Worm (Caenorhabditis elegans) whole organism, young adult: ENCODE data around the gene hsp-12.2.

Experiments used
- B0261.1 ChIP-seq: sonication (generic microtip); optimal IDR thresholded peaks from 2 replicates; lab custom pipeline; 2016; ENCODE audit warnings: mild to moderate bottlenecking, missing genetic modification characterization, moderate library complexity, missing compliant biosample characterization
- B0336.3 ChIP-seq: fragments of 200-800 bp; sonication (Bioruptor generic); IDR thresholded peaks from 2 replicates; pipeline ENCODE4 v1.3.6; 2022; ENCODE audit warnings: missing genetic modification characterization, missing compliant biosample characterization
- C06A6.2 ChIP-seq: fragments of 200-800 bp; sonication (Bioruptor generic); conservative IDR thresholded peaks from 2 replicates; pipeline ENCODE4 v1.3.6; 2022; ENCODE audit warnings: missing genetic modification characterization, missing compliant biosample characterization
- F23B12.7 ChIP-seq: sonication (generic microtip); optimal IDR thresholded peaks from 2 replicates; lab custom pipeline; 2017; ENCODE audit warnings: missing genetic modification characterization, mild to moderate bottlenecking, missing compliant biosample characterization, antibody characterized with exemption, moderate library complexity; ENCODE audit not compliant: insufficient read depth
- F57C9.4 ChIP-seq: sonication (generic microtip); optimal IDR thresholded peaks from 2 replicates; lab custom pipeline; 2017; ENCODE audit warnings: mild to moderate bottlenecking, missing genetic modification characterization, missing compliant biosample characterization
- K11D2.4 ChIP-seq: fragments of 200-800 bp; sonication (Bioruptor generic); IDR thresholded peaks from 2 replicates; pipeline ENCODE4 v1.3.6; 2022; ENCODE audit warnings: missing genetic modification reagents, missing genetic modification characterization, missing compliant biosample characterization
- K12H6.12 ChIP-seq: fragments of 200-800 bp; sonication (Bioruptor generic); optimal IDR thresholded peaks from 2 replicates; lab custom pipeline; 2018; ENCODE audit warnings: mild to moderate bottlenecking, missing genetic modification characterization, missing compliant biosample characterization
- Y53F4B.3 ChIP-seq: fragments of 200-800 bp; sonication (Bioruptor generic); IDR thresholded peaks from 2 replicates; pipeline ENCODE4 v1.3.6; 2022; ENCODE audit warnings: missing genetic modification reagents, missing genetic modification characterization, missing compliant biosample characterization
- ama-1 ChIP-seq, 3 experiments: fragments of 150-350 bp in 1 of 3; sonication (generic microtip) in 2 of 3; optimal IDR thresholded peaks; 2 replicates each; lab custom pipeline; 2014 to 2018; ENCODE audit warnings: missing biosample characterization in 2 of 3, missing genetic modification characterization in 2 of 3, missing genetic modification reagents in 2 of 3
- atf-7 ChIP-seq: sonication (generic microtip); optimal IDR thresholded peaks from 2 replicates; lab custom pipeline; 2017; ENCODE audit warnings: mild to moderate bottlenecking, missing genetic modification characterization, missing compliant biosample characterization
- attf-3 ChIP-seq: fragments of 200-800 bp; sonication (Bioruptor generic); conservative IDR thresholded peaks from 2 replicates; pipeline ENCODE4 v1.3.6; 2022; ENCODE audit warnings: missing genetic modification reagents, missing genetic modification characterization, missing compliant biosample characterization
- bed-2 ChIP-seq: fragments of 200-800 bp; sonication (Bioruptor generic); IDR thresholded peaks from 2 replicates; pipeline ENCODE4 v1.3.6; 2022; ENCODE audit warnings: missing genetic modification reagents, missing genetic modification characterization, missing compliant biosample characterization
- ccch-3 ChIP-seq: fragments of 200-800 bp; sonication (Bioruptor generic); optimal IDR thresholded peaks from 2 replicates; lab custom pipeline; 2018; ENCODE audit warnings: mild to moderate bottlenecking, missing genetic modification characterization, missing compliant biosample characterization
- cebp-2 ChIP-seq: fragments of 200-800 bp; sonication (Bioruptor generic); IDR thresholded peaks from 2 replicates; pipeline ENCODE4 v1.3.6; 2022; ENCODE audit warnings: missing genetic modification characterization, missing compliant biosample characterization
- ceh-40 ChIP-seq: fragments of 200-800 bp; sonication (Bioruptor generic); IDR thresholded peaks from 2 replicates; pipeline ENCODE4 v1.3.6; 2022; ENCODE audit warnings: missing genetic modification characterization, missing compliant biosample characterization
- ceh-91 ChIP-seq: fragments of 200-800 bp; sonication (Bioruptor generic); IDR thresholded peaks from 2 replicates; pipeline ENCODE4 v1.3.6; 2022; ENCODE audit warnings: missing genetic modification reagents, missing genetic modification characterization, missing compliant biosample characterization
- chd-7 ChIP-seq: sonication (generic microtip); optimal IDR thresholded peaks from 2 replicates; lab custom pipeline; 2016; ENCODE audit warnings: mild to moderate bottlenecking, missing genetic modification characterization, moderate library complexity, missing compliant biosample characterization
- dox-1 ChIP-seq: fragments of 200-800 bp; sonication (Bioruptor generic); IDR thresholded peaks from 2 replicates; pipeline ENCODE4 v1.3.6; 2022; ENCODE audit warnings: missing genetic modification reagents, missing genetic modification characterization, missing compliant biosample characterization
- egl-18 ChIP-seq: fragments of 200-800 bp; sonication (Bioruptor generic); IDR thresholded peaks from 2 replicates; pipeline ENCODE4 v1.3.6; 2022; ENCODE audit warnings: missing genetic modification reagents, missing genetic modification characterization, missing compliant biosample characterization
- egl-44 ChIP-seq: fragments of 200-800 bp; sonication (Bioruptor generic); IDR thresholded peaks from 2 replicates; pipeline ENCODE4 v1.3.6; 2022; ENCODE audit warnings: missing genetic modification reagents, missing genetic modification characterization, missing compliant biosample characterization
- him-1 ChIP-seq: sonication (generic microtip); optimal IDR thresholded peaks from 2 replicates; lab custom pipeline; 2016; ENCODE audit warnings: missing genotype, missing genetic modification reagents, missing genetic modification characterization, missing compliant biosample characterization
- hsf-1 ChIP-seq: fragments of 200-800 bp; sonication (Bioruptor generic); IDR thresholded peaks from 2 replicates; pipeline ENCODE4 v1.3.6; 2022; ENCODE audit warnings: missing genetic modification reagents, missing genetic modification characterization, missing compliant biosample characterization
- lag-1 ChIP-seq: fragments of 200-800 bp; sonication (Bioruptor generic); IDR thresholded peaks from 2 replicates; pipeline ENCODE4 v1.3.6; 2022; ENCODE audit warnings: missing genetic modification reagents, missing genetic modification characterization, missing compliant biosample characterization
- let-526 ChIP-seq: fragments of 200-800 bp; sonication (Bioruptor generic); IDR thresholded peaks from 2 replicates; pipeline ENCODE4 v1.3.6; 2022; ENCODE audit warnings: missing genetic modification reagents, missing genetic modification characterization, missing compliant biosample characterization
- let-607 ChIP-seq, 2 experiments: fragments of 200-800 bp in 1 of 2; sonication (Bioruptor generic) in 1 of 2; sonication (generic microtip) in 1 of 2; optimal IDR thresholded peaks; 2 replicates each; lab custom pipeline; 2016 to 2018; ENCODE audit warnings: mild to moderate bottlenecking in 2 of 2, missing compliant biosample characterization in 2 of 2, missing genetic modification characterization in 2 of 2, moderate library complexity in 2 of 2, missing genotype in 1 of 2
- lir-1 ChIP-seq: fragments of 200-800 bp; sonication (Bioruptor generic); conservative IDR thresholded peaks from 2 replicates; pipeline ENCODE4 v1.3.6; 2022; ENCODE audit warnings: missing genetic modification reagents, missing genetic modification characterization, missing compliant biosample characterization
- mes-4 ChIP-seq: sonication (generic microtip); optimal IDR thresholded peaks from 2 replicates; lab custom pipeline; 2016; ENCODE audit warnings: missing genotype, missing genetic modification characterization, missing compliant biosample characterization
- mxl-1 ChIP-seq: sonication (generic microtip); optimal IDR thresholded peaks from 2 replicates; lab custom pipeline; 2016; ENCODE audit warnings: missing genetic modification characterization, missing compliant biosample characterization
- nfya-2 ChIP-seq: fragments of 200-800 bp; sonication (Bioruptor generic); IDR thresholded peaks from 2 replicates; pipeline ENCODE4 v1.3.6; 2022; ENCODE audit warnings: missing genetic modification reagents, missing genetic modification characterization, missing compliant biosample characterization
- nfyb-1 ChIP-seq: fragments of 200-800 bp; sonication (Bioruptor generic); IDR thresholded peaks from 2 replicates; pipeline ENCODE4 v1.3.6; 2022; ENCODE audit warnings: missing genetic modification reagents, missing genetic modification characterization, missing compliant biosample characterization
- nhr-179 ChIP-seq: sonication (generic microtip); optimal IDR thresholded peaks from 2 replicates; lab custom pipeline; 2016; ENCODE audit warnings: mild to moderate bottlenecking, missing genetic modification characterization, missing compliant biosample characterization
- nhr-80 ChIP-seq: sonication (generic microtip); optimal IDR thresholded peaks from 2 replicates; lab custom pipeline; 2016; ENCODE audit warnings: missing genetic modification characterization, missing compliant biosample characterization
- pbrm-1 ChIP-seq: fragments of 200-800 bp; sonication (Bioruptor generic); IDR thresholded peaks from 2 replicates; pipeline ENCODE4 v1.3.6; 2022; ENCODE audit warnings: missing genetic modification reagents, missing genetic modification characterization, missing compliant biosample characterization
- rcor-1 ChIP-seq: fragments of 200-800 bp; sonication (Bioruptor generic); IDR thresholded peaks from 2 replicates; pipeline ENCODE4 v1.3.6; 2022; ENCODE audit warnings: missing genetic modification reagents, missing genetic modification characterization, missing compliant biosample characterization
- rpc-1 ChIP-seq, 2 experiments: fragments of 150-350 bp in 1 of 2; sonication (generic microtip) in 1 of 2; optimal IDR thresholded peaks; 2 replicates each; lab custom pipeline; 2014 to 2018; ENCODE audit warnings: missing biosample characterization in 1 of 2, missing genetic modification characterization in 1 of 2, missing genetic modification reagents in 1 of 2, missing genotype in 1 of 2
- sea-2 ChIP-seq: fragments of 200-800 bp; sonication (Bioruptor generic); IDR thresholded peaks from 2 replicates; pipeline ENCODE4 v1.3.6; 2022; ENCODE audit warnings: missing genetic modification characterization, missing compliant biosample characterization
- snpc-1.3 ChIP-seq: sonication (generic microtip); optimal IDR thresholded peaks from 2 replicates; lab custom pipeline; 2017; ENCODE audit warnings: missing genetic modification characterization, mild to moderate bottlenecking, missing compliant biosample characterization, antibody characterized with exemption, moderate library complexity, missing genotype, missing genetic modification reagents; ENCODE audit not compliant: insufficient read depth
- snpc-4 ChIP-seq, 5 experiments: fragments of 150-350 bp in 1 of 5; sonication (generic microtip) in 4 of 5; optimal IDR thresholded peaks; 2 replicates each; lab custom pipeline; 2014 to 2018; ENCODE audit warnings: missing genetic modification characterization in 5 of 5, missing biosample characterization in 3 of 5, antibody characterized with exemption in 2 of 5, mild to moderate bottlenecking in 2 of 5, missing compliant biosample characterization in 2 of 5, missing genotype in 2 of 5, moderate library complexity in 2 of 5, missing genetic modification reagents in 1 of 5
- somi-1 ChIP-seq: fragments of 200-800 bp; sonication (Bioruptor generic); optimal IDR thresholded peaks from 2 replicates; lab custom pipeline; 2018; ENCODE audit warnings: mild to moderate bottlenecking, missing genetic modification characterization, missing compliant biosample characterization
- tbp1 ChIP-seq: fragments of 200-800 bp; sonication (Bioruptor generic); optimal IDR thresholded peaks from 2 replicates; lab custom pipeline; 2018; ENCODE audit warnings: mild to moderate bottlenecking, missing genetic modification characterization, missing compliant biosample characterization
- tbx-9 ChIP-seq: sonication (generic microtip); optimal IDR thresholded peaks from 2 replicates; lab custom pipeline; 2016; ENCODE audit warnings: borderline replicate concordance, missing genetic modification characterization, inconsistent platforms, missing compliant biosample characterization
- tlf-1 ChIP-seq: fragments of 200-800 bp; sonication (Bioruptor generic); optimal IDR thresholded peaks from 2 replicates; lab custom pipeline; 2018; ENCODE audit warnings: mild to moderate bottlenecking, missing genetic modification characterization, missing compliant biosample characterization
- unc-130 ChIP-seq: sonication (generic microtip); optimal IDR thresholded peaks from 2 replicates; lab custom pipeline; 2016; ENCODE audit warnings: missing genetic modification reagents, missing genetic modification characterization, missing compliant biosample characterization
- ztf-28 ChIP-seq: fragments of 200-800 bp; sonication (Bioruptor generic); IDR thresholded peaks from 2 replicates; pipeline ENCODE4 v1.3.6; 2022; ENCODE audit warnings: missing genetic modification reagents, missing genetic modification characterization, missing compliant biosample characterization
- ztf-3 ChIP-seq: fragments of 200-800 bp; sonication (Bioruptor generic); optimal IDR thresholded peaks from 2 replicates; lab custom pipeline; 2018; ENCODE audit warnings: mild to moderate bottlenecking, missing genetic modification characterization, missing compliant biosample characterization

hsp-12.2 gene

ce11 chrIII:8109459-8110057, 28.3 kb upstream of the hsp-12.2 start (continued):
- TF ChIP-seq C06A6.2 (GFP tag; lab: Robert Waterston, UW) (0 out of 2 replicates have a peak, but pooled peaks have one; percentile 18), B0336.3 (GFP tag; lab: Robert Waterston, UW) (peak; percentile 54; the same call in 1 of the 2 replicates), rcor-1 (GFP tag; lab: Robert Waterston, UW) (peak; percentile 58; the same call in 1 of the 2 replicates), F23B12.7 (peak; percentile 91), snpc-1.3 (tag; lab: Kevin White, UChicago) (peak; percentile 69), attf-3 (GFP tag; lab: Robert Waterston, UW) (peak; percentile 64; the same call in 1 of the 2 replicates), ceh-40 (GFP tag; lab: Robert Waterston, UW) (0 out of 2 replicates have a peak, but pooled peaks have one; percentile 57), pbrm-1 (peak; percentile 85), unc-130 (GFP tag; lab: Kevin White, UChicago) (peak; percentile 42), ztf-28 (peak; percentile 74; the same call in 1 of the 2 replicates), tlf-1 (GFP tag; lab: Kevin White, UChicago) (peak; percentile 33), cebp-2 (GFP tag; lab: Robert Waterston, UW) (0 out of 2 replicates have a peak, but pooled peaks have one; percentile 83), atf-7 (tag; lab: Kevin White, UChicago) (peak; percentile 19), rpc-1 (optimal IDR thresholded peaks at IDR 0.05; lab: Kevin White, UChicago) (peak; percentile 88), rpc-1 (tag; optimal IDR thresholded peaks at IDR 0.05; lab: Kevin White, UChicago) (peak; percentile 94), K12H6.12 (tag; lab: Kevin White, UChicago) (peak; percentile 66), nhr-80 (tag; lab: Kevin White, UChicago) (peak; percentile 26), F57C9.4 (tag; lab: Kevin White, UChicago) (no peak), dox-1 (GFP tag; lab: Robert Waterston, UW) (peak; percentile 89), somi-1 (GFP tag; lab: Kevin White, UChicago) (no peak), nhr-179 (tag; lab: Kevin White, UChicago) (no peak), lag-1 (no peak), K11D2.4 (GFP tag; lab: Robert Waterston, UW) (peak; percentile 61), ceh-91 (peak; percentile 40; the same call in 1 of the 2 replicates), mes-4 (tag; lab: Kevin White, UChicago) (peak; percentile 76), ama-1 (optimal IDR thresholded peaks at IDR 0.05; lab: Kevin White, UChicago) (no peak), ama-1 (GFP tag; optimal IDR thresholded peaks at IDR 0.05; lab: Kevin White, UChicago) (peak in 1 of 2 experiments; percentile 90), egl-44 (peak; percentile 90), chd-7 (tag; lab: Kevin White, UChicago) (peak; percentile 81), let-607 (tag; optimal IDR thresholded peaks at IDR 0.05; lab: Kevin White, UChicago) (peak; percentile 39 to 67), let-526 (no peak), mxl-1 (tag; lab: Kevin White, UChicago) (peak; percentile 87), him-1 (tag; lab: Kevin White, UChicago) (peak; percentile 100), egl-18 (GFP tag; lab: Robert Waterston, UW) (no peak), ccch-3 (GFP tag; lab: Kevin White, UChicago) (no peak), bed-2 (GFP tag; lab: Robert Waterston, UW) (no peak), sea-2 (GFP tag; lab: Robert Waterston, UW) (peak; percentile 79; the same call in 1 of the 2 replicates), snpc-4 (GFP tag; optimal IDR thresholded peaks at IDR 0.05; lab: Kevin White, UChicago) (peak; percentile 81), snpc-4 (tag; optimal IDR thresholded peaks at IDR 0.05; lab: Kevin White, UChicago) (peak; percentile 36 to 76 (median 64)), Y53F4B.3 (GFP tag; lab: Robert Waterston, UW) (peak; percentile 64), hsf-1 (0 out of 2 replicates have a peak, but pooled peaks have one; percentile 14), tbx-9 (tag; lab: Kevin White, UChicago) (no peak), nfyb-1 (GFP tag; lab: Robert Waterston, UW) (peak; percentile 86), lir-1 (GFP tag; lab: Robert Waterston, UW) (no peak), nfya-2 (GFP tag; lab: Robert Waterston, UW) (0 out of 2 replicates have a peak, but pooled peaks have one; percentile 20), B0261.1 (tag; lab: Kevin White, UChicago) (peak; percentile 93), ztf-3 (GFP tag; lab: Kevin White, UChicago) (no peak), tbp1 (GFP tag; lab: Kevin White, UChicago) (peak; percentile 99)
